Worm (Caenorhabditis elegans) whole organism, young adult: ENCODE measurements around the gene R07B1.11.

Experiments used
- B0336.3 ChIP-seq: fragments of 200-800 bp; sonication (Bioruptor generic); IDR thresholded peaks from 2 replicates; pipeline ENCODE4 v1.3.6; 2022; ENCODE audit warnings: missing genetic modification characterization, missing compliant biosample characterization
- F37B4.10 ChIP-seq: fragments of 200-800 bp; sonication (Bioruptor generic); IDR thresholded peaks from 2 replicates; pipeline ENCODE4 v1.3.6; 2022; ENCODE audit warnings: missing genetic modification characterization, missing compliant biosample characterization
- F49E8.2 ChIP-seq: sonication (generic microtip); optimal IDR thresholded peaks from 3 replicates; lab custom pipeline; 2017; ENCODE audit warnings: missing genetic modification characterization, mild to moderate bottlenecking, missing compliant biosample characterization, antibody characterized with exemption, moderate library complexity; ENCODE audit not compliant: insufficient read depth
- F52B5.7 ChIP-seq: sonication (generic microtip); optimal IDR thresholded peaks from 2 replicates; lab custom pipeline; 2016; ENCODE audit warnings: mild to moderate bottlenecking, missing genetic modification characterization, missing compliant biosample characterization
- F55B11.4 ChIP-seq: sonication (generic microtip); optimal IDR thresholded peaks from 2 replicates; lab custom pipeline; 2016; ENCODE audit warnings: missing compliant biosample characterization, missing genetic modification characterization, borderline replicate concordance; ENCODE audit not compliant: insufficient read depth
- F57C9.4 ChIP-seq: sonication (generic microtip); optimal IDR thresholded peaks from 2 replicates; lab custom pipeline; 2017; ENCODE audit warnings: mild to moderate bottlenecking, missing genetic modification characterization, missing compliant biosample characterization
- K11D2.4 ChIP-seq: fragments of 200-800 bp; sonication (Bioruptor generic); IDR thresholded peaks from 2 replicates; pipeline ENCODE4 v1.3.6; 2022; ENCODE audit warnings: missing genetic modification reagents, missing genetic modification characterization, missing compliant biosample characterization
- Y53F4B.3 ChIP-seq: fragments of 200-800 bp; sonication (Bioruptor generic); IDR thresholded peaks from 2 replicates; pipeline ENCODE4 v1.3.6; 2022; ENCODE audit warnings: missing genetic modification reagents, missing genetic modification characterization, missing compliant biosample characterization
- Y53G8AR.9 ChIP-seq: fragments of 200-800 bp; sonication (Bioruptor generic); conservative IDR thresholded peaks from 2 replicates; pipeline ENCODE4 v1.3.6; 2022; ENCODE audit warnings: missing genetic modification reagents, missing genetic modification characterization, missing compliant biosample characterization
- akir-1 ChIP-seq: fragments of 200-800 bp; sonication (Bioruptor generic); optimal IDR thresholded peaks from 2 replicates; lab custom pipeline; 2018; ENCODE audit warnings: mild to moderate bottlenecking, missing genetic modification characterization, moderate library complexity, missing compliant biosample characterization
- ama-1 ChIP-seq, 3 experiments: fragments of 150-350 bp in 1 of 3; sonication (generic microtip) in 2 of 3; optimal IDR thresholded peaks; 2 replicates each; lab custom pipeline; 2014 to 2018; ENCODE audit warnings: missing biosample characterization in 2 of 3, missing genetic modification characterization in 2 of 3, missing genetic modification reagents in 2 of 3
- attf-5 ChIP-seq: fragments of 200-800 bp; sonication (Bioruptor generic); optimal IDR thresholded peaks from 2 replicates; lab custom pipeline; 2018; ENCODE audit warnings: mild to moderate bottlenecking, missing genetic modification characterization, missing compliant biosample characterization
- attf-6 ChIP-seq: fragments of 200-800 bp; sonication (Bioruptor generic); IDR thresholded peaks from 2 replicates; pipeline ENCODE4 v1.3.6; 2022; ENCODE audit warnings: missing genetic modification reagents, missing genetic modification characterization, missing compliant biosample characterization
- cebp-1 ChIP-seq, 2 experiments: fragments of 200-800 bp in 1 of 2; sonication (Bioruptor generic) in 1 of 2; sonication (generic microtip) in 1 of 2; IDR thresholded peaks in 1 of 2; optimal IDR thresholded peaks in 1 of 2; 2 replicates each; pipeline versions ENCODE4 v1.3.6 to Lab custom; 2017 to 2022; ENCODE audit warnings: missing compliant biosample characterization in 2 of 2, missing genetic modification characterization in 2 of 2, mild to moderate bottlenecking in 1 of 2, missing genetic modification reagents in 1 of 2, moderate library complexity in 1 of 2
- ceh-100 ChIP-seq: fragments of 200-800 bp; sonication (Bioruptor generic); IDR thresholded peaks from 2 replicates; pipeline ENCODE4 v1.3.6; 2022; ENCODE audit warnings: missing genetic modification reagents, missing genetic modification characterization, missing compliant biosample characterization
- ceh-79 ChIP-seq: sonication (generic microtip); optimal IDR thresholded peaks from 2 replicates; lab custom pipeline; 2017; ENCODE audit warnings: mild to moderate bottlenecking, missing genetic modification characterization, missing compliant biosample characterization
- ceh-91 ChIP-seq: fragments of 200-800 bp; sonication (Bioruptor generic); IDR thresholded peaks from 2 replicates; pipeline ENCODE4 v1.3.6; 2022; ENCODE audit warnings: missing genetic modification reagents, missing genetic modification characterization, missing compliant biosample characterization
- die-1 ChIP-seq: sonication (generic microtip); optimal IDR thresholded peaks from 2 replicates; lab custom pipeline; 2016; ENCODE audit warnings: missing genotype, mild to moderate bottlenecking, missing genetic modification characterization, missing compliant biosample characterization
- dox-1 ChIP-seq: fragments of 200-800 bp; sonication (Bioruptor generic); IDR thresholded peaks from 2 replicates; pipeline ENCODE4 v1.3.6; 2022; ENCODE audit warnings: missing genetic modification reagents, missing genetic modification characterization, missing compliant biosample characterization
- efl-1 ChIP-seq: fragments of 150-350 bp; optimal IDR thresholded peaks from 2 replicates; lab custom pipeline; 2014; ENCODE audit warnings: missing biosample characterization, missing genetic modification reagents, missing genetic modification characterization
- him-1 ChIP-seq: sonication (generic microtip); optimal IDR thresholded peaks from 2 replicates; lab custom pipeline; 2016; ENCODE audit warnings: missing genotype, missing genetic modification reagents, missing genetic modification characterization, missing compliant biosample characterization
- hlh-26 ChIP-seq: fragments of 200-800 bp; sonication (Bioruptor generic); conservative IDR thresholded peaks from 2 replicates; pipeline ENCODE4 v1.3.6; 2022; ENCODE audit warnings: missing genetic modification reagents, missing genetic modification characterization, missing compliant biosample characterization
- lin-54 ChIP-seq: fragments of 200-800 bp; sonication (Bioruptor generic); optimal IDR thresholded peaks from 2 replicates; lab custom pipeline; 2018; ENCODE audit warnings: mild to moderate bottlenecking, missing genetic modification characterization, missing compliant biosample characterization
- madf-10 ChIP-seq: sonication (generic microtip); optimal IDR thresholded peaks from 2 replicates; lab custom pipeline; 2016; ENCODE audit warnings: mild to moderate bottlenecking, missing genetic modification characterization, missing compliant biosample characterization
- mel-28 ChIP-seq: sonication (generic microtip); optimal IDR thresholded peaks from 2 replicates; lab custom pipeline; 2016; ENCODE audit warnings: borderline replicate concordance, mild to moderate bottlenecking, missing genetic modification characterization, missing compliant biosample characterization
- mes-4 ChIP-seq: sonication (generic microtip); optimal IDR thresholded peaks from 2 replicates; lab custom pipeline; 2016; ENCODE audit warnings: missing genotype, missing genetic modification characterization, missing compliant biosample characterization
- mxl-1 ChIP-seq: sonication (generic microtip); optimal IDR thresholded peaks from 2 replicates; lab custom pipeline; 2016; ENCODE audit warnings: missing genetic modification characterization, missing compliant biosample characterization
- nfya-1 ChIP-seq: sonication (generic microtip); optimal IDR thresholded peaks from 2 replicates; lab custom pipeline; 2017; ENCODE audit warnings: antibody characterized with exemption, missing compliant biosample characterization, missing genetic modification characterization, borderline replicate concordance; ENCODE audit not compliant: insufficient read depth
- nfya-2 ChIP-seq: fragments of 200-800 bp; sonication (Bioruptor generic); IDR thresholded peaks from 2 replicates; pipeline ENCODE4 v1.3.6; 2022; ENCODE audit warnings: missing genetic modification reagents, missing genetic modification characterization, missing compliant biosample characterization
- nfyb-1 ChIP-seq: fragments of 200-800 bp; sonication (Bioruptor generic); IDR thresholded peaks from 2 replicates; pipeline ENCODE4 v1.3.6; 2022; ENCODE audit warnings: missing genetic modification reagents, missing genetic modification characterization, missing compliant biosample characterization
- nhr-120 ChIP-seq: fragments of 200-800 bp; sonication (Bioruptor generic); IDR thresholded peaks from 2 replicates; pipeline ENCODE4 v1.3.6; 2022; ENCODE audit warnings: missing genetic modification characterization, missing compliant biosample characterization
- rpc-1 ChIP-seq, 2 experiments: fragments of 150-350 bp in 1 of 2; sonication (generic microtip) in 1 of 2; optimal IDR thresholded peaks; 2 replicates each; lab custom pipeline; 2014 to 2018; ENCODE audit warnings: missing biosample characterization in 1 of 2, missing genetic modification characterization in 1 of 2, missing genetic modification reagents in 1 of 2, missing genotype in 1 of 2
- sea-2 ChIP-seq: fragments of 200-800 bp; sonication (Bioruptor generic); IDR thresholded peaks from 2 replicates; pipeline ENCODE4 v1.3.6; 2022; ENCODE audit warnings: missing genetic modification characterization, missing compliant biosample characterization
- snpc-3.4 ChIP-seq: sonication (generic microtip); optimal IDR thresholded peaks from 2 replicates; lab custom pipeline; 2017; ENCODE audit warnings: missing genetic modification characterization, mild to moderate bottlenecking, missing compliant biosample characterization, antibody characterized with exemption, moderate library complexity, missing genotype, missing genetic modification reagents
- tbp1 ChIP-seq: fragments of 200-800 bp; sonication (Bioruptor generic); optimal IDR thresholded peaks from 2 replicates; lab custom pipeline; 2018; ENCODE audit warnings: mild to moderate bottlenecking, missing genetic modification characterization, missing compliant biosample characterization
- unc-130 ChIP-seq: sonication (generic microtip); optimal IDR thresholded peaks from 2 replicates; lab custom pipeline; 2016; ENCODE audit warnings: missing genetic modification reagents, missing genetic modification characterization, missing compliant biosample characterization
- unc-62 ChIP-seq: fragments of 150-350 bp; optimal IDR thresholded peaks from 2 replicates; lab custom pipeline; 2014; ENCODE audit warnings: missing biosample characterization, missing genetic modification reagents, missing genetic modification characterization
- xnd-1 ChIP-seq: sonication (generic microtip); optimal IDR thresholded peaks from 2 replicates; lab custom pipeline; 2016; ENCODE audit warnings: missing genotype, missing genetic modification reagents, missing genetic modification characterization, missing compliant biosample characterization
- zim-3 ChIP-seq: sonication (generic microtip); optimal IDR thresholded peaks from 2 replicates; lab custom pipeline; 2017; ENCODE audit warnings: mild to moderate bottlenecking, missing genetic modification characterization, moderate library complexity, missing compliant biosample characterization
- ztf-26 ChIP-seq: sonication (generic microtip); optimal IDR thresholded peaks from 2 replicates; lab custom pipeline; 2017; ENCODE audit warnings: missing genetic modification characterization, missing compliant biosample characterization
- ztf-28 ChIP-seq: fragments of 200-800 bp; sonication (Bioruptor generic); IDR thresholded peaks from 2 replicates; pipeline ENCODE4 v1.3.6; 2022; ENCODE audit warnings: missing genetic modification reagents, missing genetic modification characterization, missing compliant biosample characterization

The R07B1.11 gene

ce11 chrX:9866355-9866754 is 9.6 kb downstream of the R07B1.11 start, which contains the start of gene R07B1.6:
Gene R07B1.6 (plus strand): TSS chrX:9866655.
- TF ChIP-seq unc-62 (GFP tag; lab: Kevin White, UChicago), result no peak
- no peak for TF ChIP-seq zim-3 (tag; lab: Kevin White, UChicago)
- no peak for TF ChIP-seq sea-2 (GFP tag; lab: Robert Waterston, UW)
- TF ChIP-seq F52B5.7, result no peak
- no peak for TF ChIP-seq dox-1 (GFP tag; lab: Robert Waterston, UW)
- no peak for TF ChIP-seq K11D2.4 (GFP tag; lab: Robert Waterston, UW)
- TF ChIP-seq, all 124 proteins: peak for 0

- TF ChIP-seq unc-130 (GFP tag; lab: Kevin White, UChicago) (no peak), ama-1 (optimal IDR thresholded peaks at IDR 0.05; lab: Kevin White, UChicago) (no peak), ama-1 (GFP tag; optimal IDR thresholded peaks at IDR 0.05; lab: Kevin White, UChicago) (no peak), cebp-1 (GFP tag; IDR thresholded peaks at IDR 0.05; lab: Robert Waterston, UW) (no peak), cebp-1 (tag; optimal IDR thresholded peaks at IDR 0.05; lab: Kevin White, UChicago) (no peak), ztf-28 (GFP tag; lab: Robert Waterston, UW) (no peak), ceh-100 (GFP tag; lab: Robert Waterston, UW) (no peak), nhr-120 (GFP tag; lab: Robert Waterston, UW) (no peak), ceh-91 (GFP tag; lab: Robert Waterston, UW) (no peak)
These were observed 12.1 kb downstream of the R07B1.11 start, which contains the start of gene R07B1.7 for ce11 chrX:9868820-9869219. Gene R07B1.7 (plus strand): TSS chrX:9869120.

ce11 chrX:9869522-9869921 is 12.8 kb downstream of the R07B1.11 start, which contains the start of gene R07B1.13:
Gene R07B1.13 (plus strand): TSS chrX:9869822.
- TF ChIP-seq akir-1 (GFP tag; lab: Kevin White, UChicago) (no peak), mxl-1 (tag; lab: Kevin White, UChicago) (no peak), F55B11.4 (tag; lab: Kevin White, UChicago) (no peak), snpc-3.4 (tag; lab: Kevin White, UChicago) (no peak), F37B4.10 (no peak), lin-54 (GFP tag; lab: Kevin White, UChicago) (no peak), madf-10 (tag; lab: Kevin White, UChicago) (no peak), Y53G8AR.9 (GFP tag; lab: Robert Waterston, UW) (no peak)
- TF ChIP-seq, all 124 proteins: peak for 0

ce11 chrX:9872554-9872953 is 15.8 kb downstream of the R07B1.11 start, which contains the start of gene R07B1.8:
Gene R07B1.8 (minus strand): TSS chrX:9872654.
- no peak for TF ChIP-seq nfya-1 (tag; lab: Kevin White, UChicago)
- TF ChIP-seq attf-5, result no peak
- TF ChIP-seq dox-1 (GFP tag; lab: Robert Waterston, UW), result no peak
- no peak for TF ChIP-seq B0336.3
- no peak for TF ChIP-seq nfya-2
- no peak for TF ChIP-seq mel-28 (tag; lab: Kevin White, UChicago)
- TF ChIP-seq F57C9.4, result no peak

ce11 chrX:9877117-9877516 is 20.4 kb downstream of the R07B1.11 start, which contains the start of gene R07B1.9:
Gene R07B1.9 (plus strand): TSS chrX:9877417.
- TF ChIP-seq rpc-1 (optimal IDR thresholded peaks at IDR 0.05; lab: Kevin White, UChicago) (no peak), rpc-1 (tag; optimal IDR thresholded peaks at IDR 0.05; lab: Kevin White, UChicago) (no peak), nfyb-1 (GFP tag; lab: Robert Waterston, UW) (no peak), tbp1 (GFP tag; lab: Kevin White, UChicago) (no peak), hlh-26 (no peak), efl-1 (GFP tag; lab: Kevin White, UChicago) (no peak), mes-4 (tag; lab: Kevin White, UChicago) (no peak), attf-6 (GFP tag; lab: Robert Waterston, UW) (no peak), die-1 (tag; lab: Kevin White, UChicago) (no peak), him-1 (tag; lab: Kevin White, UChicago) (no peak), F49E8.2 (tag; lab: Kevin White, UChicago) (no peak), ceh-79 (no peak), xnd-1 (tag; lab: Kevin White, UChicago) (no peak), ztf-26 (tag; lab: Kevin White, UChicago) (no peak), ceh-91 (GFP tag; lab: Robert Waterston, UW) (no peak), Y53F4B.3 (no peak), madf-10 (tag; lab: Kevin White, UChicago) (no peak)
